Fruit fly (Drosophila melanogaster) whole organism, embryonic: ENCODE measurements around the gene CG18788.
A peak's percentile ranks its signal among the peaks of the same experiment; 100 is the strongest.

Experiments
- Ada2b ChIP-seq: fragments of 200-800 bp; sonication (Bioruptor generic); IDR thresholded peaks from 2 replicates; pipeline ENCODE4 v1.3.6; 2022; ENCODE audit warnings: missing biosample characterization, missing genetic modification characterization
- CG10267 ChIP-seq: fragments of 200-800 bp; sonication (Bioruptor generic); optimal IDR thresholded peaks from 2 replicates; lab custom pipeline; 2018; ENCODE audit warnings: missing biosample characterization, mild to moderate bottlenecking, missing genetic modification characterization, moderate library complexity
- CG10366 ChIP-seq: fragments of 200-800 bp; sonication (Bioruptor generic); IDR thresholded peaks from 2 replicates; pipeline ENCODE4 v1.3.6; 2022; ENCODE audit warnings: missing biosample characterization, missing genetic modification characterization
- CG10565 ChIP-seq: fragments of 200-800 bp; sonication (Bioruptor generic); optimal IDR thresholded peaks from 3 replicates; lab custom pipeline; 2016; ENCODE audit warnings: missing biosample characterization, mild to moderate bottlenecking, missing genetic modification characterization
- CG11247 ChIP-seq: fragments of 200-800 bp; sonication (Bioruptor generic); IDR thresholded peaks from 2 replicates; pipeline ENCODE4 v1.3.6; 2022; ENCODE audit warnings: missing biosample characterization, missing genetic modification characterization
- CG12155 ChIP-seq: fragments of 200-800 bp; sonication (Bioruptor generic); optimal IDR thresholded peaks from 3 replicates; lab custom pipeline; 2016; ENCODE audit warnings: missing biosample characterization, missing genetic modification characterization
- CG12391 ChIP-seq: fragments of 200-800 bp; sonication (Bioruptor generic); optimal IDR thresholded peaks from 3 replicates; lab custom pipeline; 2018; ENCODE audit warnings: missing biosample characterization, mild to moderate bottlenecking, missing genetic modification characterization, moderate library complexity
- CG13296 ChIP-seq: fragments of 200-800 bp; sonication (Bioruptor generic); optimal IDR thresholded peaks from 3 replicates; lab custom pipeline; 2018; ENCODE audit warnings: missing biosample characterization, mild to moderate bottlenecking, missing genetic modification characterization
- CG17186 ChIP-seq: fragments of 200-800 bp; sonication (Bioruptor generic); optimal IDR thresholded peaks from 3 replicates; lab custom pipeline; 2017; ENCODE audit warnings: missing biosample characterization, missing genetic modification reagents, missing genetic modification characterization
- CG17385 ChIP-seq: fragments of 200-800 bp; sonication (Bioruptor generic); optimal IDR thresholded peaks from 3 replicates; lab custom pipeline; 2018; ENCODE audit warnings: missing biosample characterization, mild to moderate bottlenecking, missing genetic modification characterization
- CG3281 ChIP-seq: fragments of 200-800 bp; sonication (Bioruptor generic); optimal IDR thresholded peaks from 3 replicates; lab custom pipeline; 2017; ENCODE audit warnings: missing biosample characterization, mild to moderate bottlenecking, missing genetic modification characterization
- CG33213 ChIP-seq: fragments of 200-800 bp; sonication (Bioruptor generic); optimal IDR thresholded peaks from 3 replicates; lab custom pipeline; 2016; ENCODE audit warnings: missing biosample characterization, missing genetic modification characterization
- CG34376 ChIP-seq: fragments of 200-800 bp; sonication (Bioruptor generic); optimal IDR thresholded peaks from 2 replicates; lab custom pipeline; 2018; ENCODE audit warnings: missing biosample characterization, mild to moderate bottlenecking, missing genetic modification characterization
- CG34422 ChIP-seq: fragments of 200-800 bp; sonication (Bioruptor generic); IDR thresholded peaks from 3 replicates; pipeline ENCODE4 v1.3.6; 2022; ENCODE audit warnings: missing biosample characterization, missing genetic modification characterization
- CG3838 ChIP-seq: fragments of 200-800 bp; sonication (Bioruptor generic); optimal IDR thresholded peaks from 3 replicates; lab custom pipeline; 2016; ENCODE audit warnings: missing biosample characterization, missing genetic modification characterization
- CG42726 ChIP-seq: fragments of 200-800 bp; sonication (Bioruptor generic); IDR thresholded peaks from 2 replicates; pipeline ENCODE4 v1.3.6; 2022; ENCODE audit warnings: missing biosample characterization, missing genetic modification characterization; ENCODE audit not compliant: partially characterized antibody
- CG6272 ChIP-seq: fragments of 200-800 bp; sonication (Bioruptor generic); IDR thresholded peaks from 2 replicates; pipeline ENCODE4 v1.3.6; 2022; ENCODE audit warnings: missing biosample characterization, missing genetic modification characterization
- CG7271 ChIP-seq: fragments of 200-800 bp; sonication (Bioruptor generic); optimal IDR thresholded peaks from 2 replicates; lab custom pipeline; 2018; ENCODE audit warnings: missing biosample characterization, mild to moderate bottlenecking, missing genetic modification characterization, moderate library complexity
- CG7556 ChIP-seq: fragments of 200-800 bp; sonication (Bioruptor generic); optimal IDR thresholded peaks from 2 replicates; lab custom pipeline; 2017; ENCODE audit warnings: missing biosample characterization, mild to moderate bottlenecking, missing genetic modification characterization
- CG7928 ChIP-seq: fragments of 200-800 bp; sonication (Bioruptor generic); optimal IDR thresholded peaks from 2 replicates; lab custom pipeline; 2017; ENCODE audit warnings: missing biosample characterization, mild to moderate bottlenecking, missing genetic modification characterization
- CG9797 ChIP-seq: fragments of 200-800 bp; sonication (Bioruptor generic); optimal IDR thresholded peaks from 3 replicates; lab custom pipeline; 2018; ENCODE audit warnings: missing biosample characterization, mild to moderate bottlenecking, missing genetic modification characterization
- CG9876 ChIP-seq: fragments of 200-800 bp; sonication (Bioruptor generic); optimal IDR thresholded peaks from 2 replicates; lab custom pipeline; 2016; ENCODE audit warnings: missing biosample characterization, missing genetic modification characterization
- CG9932 ChIP-seq: fragments of 200-800 bp; sonication (Bioruptor generic); IDR thresholded peaks from 2 replicates; pipeline ENCODE4 v1.3.6; 2022; ENCODE audit warnings: missing biosample characterization, missing genetic modification characterization
- Camta ChIP-seq: fragments of 200-800 bp; sonication (Bioruptor generic); optimal IDR thresholded peaks from 2 replicates; lab custom pipeline; 2016; ENCODE audit warnings: missing biosample characterization, missing genetic modification characterization
- Chrac-16 ChIP-seq: fragments of 200-800 bp; sonication (Bioruptor generic); optimal IDR thresholded peaks from 3 replicates; lab custom pipeline; 2016; ENCODE audit warnings: missing biosample characterization, missing genetic modification characterization
- CoRest ChIP-seq: fragments of 200-800 bp; sonication (Bioruptor generic); optimal IDR thresholded peaks from 3 replicates; lab custom pipeline; 2018; ENCODE audit warnings: missing biosample characterization, mild to moderate bottlenecking, missing genetic modification characterization, moderate library complexity
- Dll ChIP-seq: fragments of 200-800 bp; sonication (Bioruptor generic); IDR thresholded peaks from 4 replicates; pipeline ENCODE4 v1.3.6; 2022; ENCODE audit warnings: missing biosample characterization, missing genetic modification characterization; ENCODE audit not compliant: partially characterized antibody
- Ets65A ChIP-seq: fragments of 200-800 bp; sonication (Bioruptor generic); peaks from one replicate; lab custom pipeline; 2016; ENCODE audit warnings: missing biosample characterization, missing genetic modification characterization
- Fer1 ChIP-seq: fragments of 200-800 bp; sonication (Bioruptor generic); optimal IDR thresholded peaks from 2 replicates; lab custom pipeline; 2017; ENCODE audit warnings: missing biosample characterization, mild to moderate bottlenecking, missing genetic modification characterization
- Hmr ChIP-seq: fragments of 200-800 bp; sonication (Bioruptor generic); optimal IDR thresholded peaks from 3 replicates; lab custom pipeline; 2017; ENCODE audit warnings: mild to moderate bottlenecking, missing biosample characterization, missing genetic modification reagents, missing genetic modification characterization
- Lhr ChIP-seq: fragments of 200-800 bp; sonication (Bioruptor generic); optimal IDR thresholded peaks from 3 replicates; lab custom pipeline; 2017; ENCODE audit warnings: mild to moderate bottlenecking, missing biosample characterization, missing genetic modification reagents, missing genetic modification characterization
- MBD-R2 ChIP-seq: fragments of 200-800 bp; sonication (Bioruptor generic); IDR thresholded peaks from 2 replicates; pipeline ENCODE4 v1.3.6; 2022; ENCODE audit warnings: missing biosample characterization, missing genetic modification characterization
- NFAT ChIP-seq: fragments of 200-800 bp; sonication (Bioruptor generic); IDR thresholded peaks from 2 replicates; pipeline ENCODE4 v1.3.6; 2022; ENCODE audit warnings: missing biosample characterization, missing genetic modification characterization
- Sox102F ChIP-seq: fragments of 200-800 bp; sonication (Bioruptor generic); optimal IDR thresholded peaks from 2 replicates; lab custom pipeline; 2018; ENCODE audit warnings: missing biosample characterization, mild to moderate bottlenecking, missing genetic modification characterization, moderate library complexity
- Sry-β ChIP-seq: fragments of 200-800 bp; sonication (Bioruptor generic); optimal IDR thresholded peaks from 2 replicates; lab custom pipeline; 2018; ENCODE audit warnings: missing biosample characterization, mild to moderate bottlenecking, missing genetic modification characterization, moderate library complexity
- caup ChIP-seq: fragments of 200-800 bp; sonication (Bioruptor generic); optimal IDR thresholded peaks from 3 replicates; lab custom pipeline; 2017; ENCODE audit warnings: missing biosample characterization, mild to moderate bottlenecking, missing genetic modification characterization, moderate library complexity; ENCODE audit not compliant: severe bottlenecking
- cg ChIP-seq: fragments of 200-800 bp; sonication (Bioruptor generic); optimal IDR thresholded peaks from 3 replicates; lab custom pipeline; 2019; ENCODE audit warnings: missing biosample characterization, mild to moderate bottlenecking, missing genetic modification characterization, moderate library complexity
- crp ChIP-seq, 2 experiments: fragments of 200-800 bp; sonication (Bioruptor generic); optimal IDR thresholded peaks; 2 replicates in 1 of 2; 3 replicates in 1 of 2; lab custom pipeline; 2017; ENCODE audit warnings: missing biosample characterization in 2 of 2, missing genetic modification characterization in 2 of 2, mild to moderate bottlenecking in 1 of 2, moderate library complexity in 1 of 2
- ftz-f1 ChIP-seq: fragments of 200-800 bp; sonication (Bioruptor generic); optimal IDR thresholded peaks from 2 replicates; lab custom pipeline; 2016; ENCODE audit warnings: missing biosample characterization, missing genetic modification characterization
- grau ChIP-seq: fragments of 200-800 bp; optimal IDR thresholded peaks from 3 replicates; lab custom pipeline; 2019; ENCODE audit warnings: missing biosample characterization, mild to moderate bottlenecking, missing genetic modification characterization, moderate library complexity
- insv ChIP-seq, 2 experiments: fragments of 200-800 bp; sonication (Bioruptor generic); optimal IDR thresholded peaks; 3 replicates each; lab custom pipeline; 2016 to 2018; ENCODE audit warnings: missing biosample characterization in 2 of 2, missing genetic modification characterization in 2 of 2
- jumu ChIP-seq: fragments of 200-800 bp; sonication (Bioruptor generic); optimal IDR thresholded peaks from 3 replicates; lab custom pipeline; 2016; ENCODE audit warnings: missing biosample characterization, missing genetic modification characterization
- pum ChIP-seq: fragments of 200-800 bp; sonication (Bioruptor generic); optimal IDR thresholded peaks from 2 replicates; lab custom pipeline; 2016; ENCODE audit warnings: missing biosample characterization, missing genetic modification characterization
- stwl ChIP-seq: fragments of 200-800 bp; sonication (Bioruptor generic); optimal IDR thresholded peaks from 3 replicates; lab custom pipeline; 2018; ENCODE audit warnings: missing biosample characterization, mild to moderate bottlenecking, missing genetic modification characterization, moderate library complexity
- tna ChIP-seq: fragments of 200-800 bp; sonication (Bioruptor generic); IDR thresholded peaks from 2 replicates; pipeline ENCODE4 v1.3.6; 2022; ENCODE audit warnings: missing biosample characterization, missing genetic modification characterization; ENCODE audit not compliant: partially characterized antibody
- trem ChIP-seq: fragments of 200-800 bp; optimal IDR thresholded peaks from 3 replicates; lab custom pipeline; 2019; ENCODE audit warnings: missing biosample characterization, mild to moderate bottlenecking, missing genetic modification characterization, moderate library complexity
- tx ChIP-seq: fragments of 200-800 bp; sonication (Bioruptor generic); optimal IDR thresholded peaks from 2 replicates; lab custom pipeline; 2016; ENCODE audit warnings: missing biosample characterization, missing genetic modification characterization
- vvl ChIP-seq: fragments of 200-800 bp; sonication (Bioruptor generic); IDR thresholded peaks from 2 replicates; pipeline ENCODE4 v1.3.6; 2022; ENCODE audit warnings: missing biosample characterization, missing genetic modification characterization
- wek ChIP-seq: fragments of 200-800 bp; sonication (Bioruptor generic); optimal IDR thresholded peaks from 3 replicates; lab custom pipeline; 2018; ENCODE audit warnings: missing biosample characterization, mild to moderate bottlenecking, missing genetic modification characterization, moderate library complexity
- zen2 ChIP-seq: fragments of 200-800 bp; sonication (Bioruptor generic); IDR thresholded peaks from 3 replicates; pipeline ENCODE4 v1.3.6; 2022; ENCODE audit warnings: missing biosample characterization, missing genetic modification characterization; ENCODE audit not compliant: partially characterized antibody

The CG18788 gene

DNA sequence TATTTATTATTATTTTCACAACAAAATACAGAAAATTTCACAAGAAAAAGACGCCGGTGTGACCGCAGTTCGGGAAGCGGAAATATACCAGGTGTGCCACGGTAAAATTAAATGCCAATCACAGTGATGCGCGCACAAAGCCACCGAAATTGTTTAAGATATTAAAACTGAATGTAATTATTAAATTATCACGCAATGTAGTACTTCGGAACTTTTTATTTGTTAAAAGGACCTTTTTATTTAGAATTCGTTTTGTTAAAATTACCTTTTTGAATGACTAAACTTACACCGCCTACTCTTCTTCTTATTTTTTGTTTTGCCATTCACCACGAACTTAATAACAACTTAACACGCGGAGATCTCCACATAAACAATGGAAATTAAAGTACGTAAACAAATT lies 46.0 kb upstream of the CG18788 start, which contains the start of the genes CG6686 and CG34163 (continued):
- TF ChIP-seq Hmr (GFP tag; lab: Kevin White, UChicago), result peak; percentile 61
- no peak for TF ChIP-seq CG7928 (GFP tag; lab: Kevin White, UChicago)
- peak; percentile 62; the same call in 2 of the 3 replicates for TF ChIP-seq CG34422 (GFP tag; lab: Robert Waterston, UW)
- TF ChIP-seq stwl (tag; lab: Kevin White, UChicago), result peak; percentile 63
- TF ChIP-seq CG10267, result peak; percentile 49
- peak; percentile 59 for TF ChIP-seq CG12391
- peak; percentile 70 for TF ChIP-seq trem (tag; lab: Kevin White, UChicago)
- TF ChIP-seq CG10565 (GFP tag; lab: Kevin White, UChicago), result no peak
- TF ChIP-seq CG11247, result no peak
- no peak for TF ChIP-seq cg
- peak in 1 of 2 experiments; percentile 3 for TF ChIP-seq insv (GFP tag; optimal IDR thresholded peaks at IDR 0.05; lab: Kevin White, UChicago)
- TF ChIP-seq NFAT (GFP tag; lab: Robert Waterston, UW), result no peak
- peak; percentile 61 for TF ChIP-seq CG7271
- peak; percentile 53 for TF ChIP-seq jumu (GFP tag; lab: Kevin White, UChicago)
- TF ChIP-seq CG3281, result peak; percentile 35
- no peak for TF ChIP-seq Fer1 (GFP tag; lab: Kevin White, UChicago)
- no peak for TF ChIP-seq wek (GFP tag; lab: Kevin White, UChicago)
- TF ChIP-seq Ada2b (GFP tag; lab: Robert Waterston, UW), result peak; percentile 26; the same call in 1 of the 2 replicates
- TF ChIP-seq tx (GFP tag; lab: Kevin White, UChicago), result peak; percentile 31
- TF ChIP-seq CoRest (tag; lab: Kevin White, UChicago), result peak; percentile 62
- peak; percentile 8 for TF ChIP-seq caup (GFP tag; lab: Kevin White, UChicago)
- no peak for TF ChIP-seq CG7556 (GFP tag; lab: Kevin White, UChicago)
- peak; percentile 33 for TF ChIP-seq Chrac-16 (GFP tag; lab: Kevin White, UChicago)
- peak; percentile 15 for TF ChIP-seq CG12155 (GFP tag; lab: Kevin White, UChicago)
- TF ChIP-seq CG9932 (GFP tag; lab: Robert Waterston, UW), result peak; percentile 56
- no peak for TF ChIP-seq CG6272 (GFP tag; lab: Robert Waterston, UW)
- peak; percentile 32 for TF ChIP-seq CG33213 (GFP tag; lab: Kevin White, UChicago)
- peak; percentile 9 for TF ChIP-seq CG9876 (GFP tag; lab: Kevin White, UChicago)
- TF ChIP-seq crp (GFP tag; optimal IDR thresholded peaks at IDR 0.05; lab: Kevin White, UChicago), result no peak
- no peak for TF ChIP-seq zen2 (GFP tag; lab: Robert Waterston, UW)
- TF ChIP-seq pum (GFP tag; lab: Kevin White, UChicago), result peak; percentile 37
- peak; percentile 39; the same call in 1 of the 2 replicates for TF ChIP-seq CG10366
- peak; percentile 40; the same call in 1 of the 2 replicates for TF ChIP-seq vvl (GFP tag; lab: Robert Waterston, UW)
- peak; percentile 3 for TF ChIP-seq CG13296
- TF ChIP-seq Lhr, result peak; percentile 64
- TF ChIP-seq CG17385, result peak; percentile 99
- peak; percentile 7 for TF ChIP-seq CG3838
- TF ChIP-seq tna (GFP tag; lab: Robert Waterston, UW), result no peak
- peak; percentile 74 for TF ChIP-seq CG9797
- TF ChIP-seq Ets65A (GFP tag; lab: Kevin White, UChicago), result peak; percentile 91
- TF ChIP-seq CG34376 (GFP tag; lab: Kevin White, UChicago), result peak; percentile 17
- peak; percentile 89 for TF ChIP-seq MBD-R2 (GFP tag; lab: Robert Waterston, UW)
- TF ChIP-seq ftz-f1 (GFP tag; lab: Kevin White, UChicago), result peak; percentile 17
- TF ChIP-seq grau (tag; lab: Kevin White, UChicago), result peak; percentile 33
- no peak for TF ChIP-seq CG42726 (GFP tag; lab: Robert Waterston, UW)
- TF ChIP-seq CG17186, result peak; percentile 88
- TF ChIP-seq Camta (GFP tag; lab: Kevin White, UChicago), result peak; percentile 51
- TF ChIP-seq Sry-β, result peak; percentile 77
- TF ChIP-seq Sox102F (GFP tag; lab: Kevin White, UChicago), result no peak
- TF ChIP-seq Dll (GFP tag; lab: Robert Waterston, UW), result 0 out of 4 replicates have a peak, but pooled peaks have one; percentile 35
